Worm (Caenorhabditis elegans) whole organism, L1 larva: ENCODE measurements around the gene C03F11.2.
A peak's percentile ranks its signal among the peaks of the same experiment; 100 is the strongest.

Experiments
- C16A3.4 ChIP-seq: fragments of 150-350 bp; optimal IDR thresholded peaks from 2 replicates; lab custom pipeline; 2014; ENCODE audit warnings: missing biosample characterization, missing genetic modification characterization
- C34B4.2 ChIP-seq: sonication (generic microtip); optimal IDR thresholded peaks from 2 replicates; lab custom pipeline; 2017; ENCODE audit warnings: mild to moderate bottlenecking, missing genetic modification characterization, missing compliant biosample characterization
- F16B12.6 ChIP-seq: fragments of 150-350 bp; optimal IDR thresholded peaks from 2 replicates; lab custom pipeline; 2014; ENCODE audit warnings: missing biosample characterization, missing genetic modification characterization
- Y116A8C.19 ChIP-seq: sonication (generic microtip); optimal IDR thresholded peaks from 2 replicates; lab custom pipeline; 2016; ENCODE audit warnings: missing compliant biosample characterization, missing genetic modification characterization, borderline replicate concordance
- aha-1 ChIP-seq: fragments of 150-350 bp; optimal IDR thresholded peaks from 2 replicates; lab custom pipeline; 2014; ENCODE audit warnings: missing biosample characterization, missing genetic modification characterization
- alr-1 ChIP-seq: fragments of 200-800 bp; sonication (Bioruptor generic); optimal IDR thresholded peaks from 2 replicates; lab custom pipeline; 2018; ENCODE audit warnings: borderline replicate concordance, mild to moderate bottlenecking, missing genetic modification characterization, missing compliant biosample characterization
- ama-1 ChIP-seq: fragments of 150-350 bp; optimal IDR thresholded peaks from 2 replicates; lab custom pipeline; 2014
- blmp-1 ChIP-seq: fragments of 150-350 bp; optimal IDR thresholded peaks from 2 replicates; lab custom pipeline; 2014; ENCODE audit warnings: missing biosample characterization, missing genetic modification characterization
- ceh-8 ChIP-seq: fragments of 200-800 bp; sonication (Bioruptor generic); optimal IDR thresholded peaks from 2 replicates; lab custom pipeline; 2018; ENCODE audit warnings: mild to moderate bottlenecking, missing genetic modification characterization, moderate library complexity, missing compliant biosample characterization
- ces-1 ChIP-seq: fragments of 150-350 bp; optimal IDR thresholded peaks from 2 replicates; lab custom pipeline; 2014; ENCODE audit warnings: missing biosample characterization, missing genetic modification reagents, missing genetic modification characterization
- dsc-1 ChIP-seq: sonication (generic microtip); optimal IDR thresholded peaks from 2 replicates; lab custom pipeline; 2016; ENCODE audit warnings: mild to moderate bottlenecking, missing genetic modification characterization, missing compliant biosample characterization
- efl-3 ChIP-seq: fragments of 200-800 bp; sonication (Bioruptor generic); optimal IDR thresholded peaks from 2 replicates; lab custom pipeline; 2018; ENCODE audit warnings: mild to moderate bottlenecking, missing genetic modification characterization, missing compliant biosample characterization
- egl-13 ChIP-seq: sonication (generic microtip); optimal IDR thresholded peaks from 2 replicates; lab custom pipeline; 2016; ENCODE audit warnings: missing genotype, missing genetic modification reagents, missing genetic modification characterization, missing compliant biosample characterization
- egl-27 ChIP-seq, 2 experiments: fragments of 150-350 bp in 1 of 2; sonication (generic microtip); optimal IDR thresholded peaks; 3 replicates each; lab custom pipeline; 2017 to 2018; ENCODE audit warnings: missing biosample characterization in 2 of 2, missing genetic modification characterization in 2 of 2, missing genetic modification reagents in 2 of 2
- ets-5 ChIP-seq: fragments of 200-800 bp; sonication (Bioruptor generic); IDR thresholded peaks from 2 replicates; pipeline ENCODE4 v1.3.6; 2022; ENCODE audit warnings: missing genetic modification characterization, missing compliant biosample characterization
- fkh-8 ChIP-seq: sonication (generic microtip); optimal IDR thresholded peaks from 2 replicates; lab custom pipeline; 2016; ENCODE audit warnings: mild to moderate bottlenecking, missing genetic modification characterization, missing compliant biosample characterization
- grh-1 ChIP-seq: fragments of 200-800 bp; sonication (Bioruptor generic); IDR thresholded peaks from 2 replicates; pipeline ENCODE4 v1.3.6; 2022; ENCODE audit warnings: missing genetic modification reagents, missing genetic modification characterization, missing compliant biosample characterization
- hlh-4 ChIP-seq: sonication (generic microtip); optimal IDR thresholded peaks from 2 replicates; lab custom pipeline; 2016; ENCODE audit warnings: mild to moderate bottlenecking, missing genetic modification characterization, missing compliant biosample characterization
- jun-1 ChIP-seq: fragments of 150-350 bp; optimal IDR thresholded peaks from 2 replicates; lab custom pipeline; 2014; ENCODE audit warnings: missing biosample characterization, missing genetic modification reagents, missing genetic modification characterization
- lin-13 ChIP-seq: fragments of 150-350 bp; optimal IDR thresholded peaks from 2 replicates; lab custom pipeline; 2014; ENCODE audit warnings: missing biosample characterization, missing genetic modification reagents, missing genetic modification characterization
- lin-14 ChIP-seq: fragments of 200-800 bp; sonication (Bioruptor generic); optimal IDR thresholded peaks from 2 replicates; lab custom pipeline; 2018; ENCODE audit warnings: mild to moderate bottlenecking, missing genetic modification characterization, moderate library complexity, missing compliant biosample characterization
- lir-3 ChIP-seq: sonication (generic microtip); optimal IDR thresholded peaks from 2 replicates; lab custom pipeline; 2016; ENCODE audit warnings: mild to moderate bottlenecking, missing genetic modification characterization, moderate library complexity, missing compliant biosample characterization; ENCODE audit not compliant: poor library complexity
- lsy-2 ChIP-seq, 2 experiments: fragments of 150-350 bp; optimal IDR thresholded peaks; 2 replicates each; lab custom pipeline; 2014; ENCODE audit warnings: missing biosample characterization in 2 of 2, missing genetic modification characterization in 2 of 2
- nhr-11 ChIP-seq: fragments of 150-350 bp; optimal IDR thresholded peaks from 2 replicates; lab custom pipeline; 2014; ENCODE audit warnings: missing biosample characterization, missing genetic modification characterization
- nhr-12 ChIP-seq: sonication (generic microtip); optimal IDR thresholded peaks from 2 replicates; lab custom pipeline; 2017; ENCODE audit warnings: missing biosample characterization, missing genetic modification characterization
- nhr-76 ChIP-seq: sonication (generic microtip); optimal IDR thresholded peaks from 2 replicates; lab custom pipeline; 2017; ENCODE audit warnings: missing biosample characterization, missing genetic modification characterization
- nhr-77 ChIP-seq: fragments of 150-350 bp; optimal IDR thresholded peaks from 2 replicates; lab custom pipeline; 2014; ENCODE audit warnings: missing biosample characterization, missing genetic modification characterization
- nhr-85 ChIP-seq: sonication (generic microtip); peaks from one replicate; lab custom pipeline; 2016; ENCODE audit warnings: missing genetic modification characterization, inconsistent platforms, missing compliant biosample characterization
- nhr-90 ChIP-seq: sonication (generic microtip); optimal IDR thresholded peaks from 2 replicates; lab custom pipeline; 2016; ENCODE audit warnings: mild to moderate bottlenecking, missing genetic modification characterization, missing compliant biosample characterization; ENCODE audit not compliant: poor library complexity
- pqm-1 ChIP-seq: sonication (generic microtip); optimal IDR thresholded peaks from 3 replicates; lab custom pipeline; 2017; ENCODE audit warnings: missing biosample characterization, missing genetic modification characterization
- skn-1 ChIP-seq: fragments of 150-350 bp; optimal IDR thresholded peaks from 2 replicates; lab custom pipeline; 2014; ENCODE audit warnings: missing biosample characterization, missing genetic modification characterization
- snpc-4 ChIP-seq: fragments of 150-350 bp; optimal IDR thresholded peaks from 2 replicates; lab custom pipeline; 2014; ENCODE audit warnings: missing biosample characterization, missing genetic modification characterization
- sox-4 ChIP-seq: sonication (generic microtip); optimal IDR thresholded peaks from 2 replicates; lab custom pipeline; 2016; ENCODE audit warnings: missing genetic modification characterization, missing compliant biosample characterization
- sptf-1 ChIP-seq: fragments of 150-350 bp; optimal IDR thresholded peaks from 2 replicates; lab custom pipeline; 2014; ENCODE audit warnings: missing biosample characterization, missing genetic modification characterization
- sup-37 ChIP-seq: fragments of 200-800 bp; sonication (Bioruptor generic); optimal IDR thresholded peaks from 2 replicates; lab custom pipeline; 2018; ENCODE audit warnings: mild to moderate bottlenecking, missing genetic modification characterization, missing compliant biosample characterization
- tbx-2 ChIP-seq: sonication (generic microtip); optimal IDR thresholded peaks from 2 replicates; lab custom pipeline; 2016; ENCODE audit warnings: missing genetic modification characterization, missing compliant biosample characterization
- unc-98 ChIP-seq: fragments of 200-800 bp; sonication (Bioruptor generic); IDR thresholded peaks from 2 replicates; pipeline ENCODE4 v1.3.6; 2022; ENCODE audit warnings: missing genetic modification characterization, missing compliant biosample characterization
- zag-1 ChIP-seq: fragments of 150-350 bp; optimal IDR thresholded peaks from 2 replicates; lab custom pipeline; 2014; ENCODE audit warnings: missing biosample characterization, missing genetic modification characterization
- zip-4 ChIP-seq: fragments of 200-800 bp; sonication (Bioruptor generic); optimal IDR thresholded peaks from 2 replicates; lab custom pipeline; 2018; ENCODE audit warnings: mild to moderate bottlenecking, missing genetic modification characterization, moderate library complexity, missing compliant biosample characterization
- ztf-11 ChIP-seq, 2 experiments: sonication (generic microtip); optimal IDR thresholded peaks; 2 replicates each; lab custom pipeline; 2016 to 2017; ENCODE audit warnings: missing genetic modification characterization in 2 of 2, missing biosample characterization in 1 of 2, missing compliant biosample characterization in 1 of 2

C03F11.2 gene

ce11 chrX:5387629-5388028 is 9.6 kb downstream of the C03F11.2 start (continued):
- TF ChIP-seq sup-37 (GFP tag; lab: Kevin White, UChicago) (no peak), jun-1 (no peak), ceh-8 (GFP tag; lab: Kevin White, UChicago) (peak; percentile 49), efl-3 (GFP tag; lab: Kevin White, UChicago) (no peak), blmp-1 (no peak), fkh-8 (tag; lab: Kevin White, UChicago) (peak; percentile 88), snpc-4 (tag; lab: Kevin White, UChicago) (no peak), sox-4 (tag; lab: Kevin White, UChicago) (peak; percentile 38), zip-4 (GFP tag; lab: Kevin White, UChicago) (no peak)

- TF ChIP-seq nhr-76 (no peak), lir-3 (tag; lab: Kevin White, UChicago) (no peak), C34B4.2 (tag; lab: Kevin White, UChicago) (no peak), egl-13 (tag; lab: Kevin White, UChicago) (no peak), ztf-11 (tag; optimal IDR thresholded peaks at IDR 0.05; lab: Kevin White, UChicago) (no peak), lin-14 (GFP tag; lab: Kevin White, UChicago) (no peak), lin-13 (GFP tag; lab: Kevin White, UChicago) (no peak), unc-98 (GFP tag; lab: Robert Waterston, UW) (no peak), skn-1 (tag; lab: Kevin White, UChicago) (no peak), egl-27 (tag; optimal IDR thresholded peaks at IDR 0.05; lab: Kevin White, UChicago) (no peak), hlh-4 (no peak), aha-1 (no peak), ets-5 (no peak), lsy-2 (tag; optimal IDR thresholded peaks at IDR 0.05; lab: Kevin White, UChicago) (no peak)
Measured at ce11 chrX:5386558-5386957, 10.6 kb downstream of the C03F11.2 start, which contains the start of gene kcnl-3. kcnl-3 (plus strand) TSS chrX:5386858.

ce11 chrX:5382778-5383177 is 14.4 kb downstream of the C03F11.2 start:
- TF ChIP-seq nhr-11 (tag; lab: Kevin White, UChicago): no peak
- peak; percentile 84 for TF ChIP-seq dsc-1 (tag; lab: Kevin White, UChicago)

ce11 chrX:5377307-5377706 is 19.9 kb downstream of the C03F11.2 start, which contains the start of gene sek-5:
sek-5 (plus strand) TSS chrX:5377607.
- no peak for TF ChIP-seq sptf-1 (tag; lab: Kevin White, UChicago)
- TF ChIP-seq C34B4.2 (tag; lab: Kevin White, UChicago): no peak
- no peak for TF ChIP-seq nhr-12 (tag; lab: Kevin White, UChicago)
- TF ChIP-seq nhr-76: no peak
- TF ChIP-seq C16A3.4 (tag; lab: Kevin White, UChicago): no peak
- TF ChIP-seq zag-1 (tag; lab: Kevin White, UChicago): no peak
- no peak for TF ChIP-seq unc-98 (GFP tag; lab: Robert Waterston, UW)
- no peak for TF ChIP-seq ces-1 (GFP tag; lab: Kevin White, UChicago)
- TF ChIP-seq ama-1: no peak
- TF ChIP-seq pqm-1 (tag; lab: Kevin White, UChicago): no peak
- TF ChIP-seq nhr-85 (tag; lab: Kevin White, UChicago): no peak
- no peak for TF ChIP-seq nhr-77 (tag; lab: Kevin White, UChicago)
- no peak for TF ChIP-seq F16B12.6
- TF ChIP-seq nhr-90: no peak
- no peak for TF ChIP-seq tbx-2 (tag; lab: Kevin White, UChicago)
- TF ChIP-seq alr-1 (tag; lab: Kevin White, UChicago): no peak
- no peak for TF ChIP-seq sup-37 (GFP tag; lab: Kevin White, UChicago)
- no peak for TF ChIP-seq Y116A8C.19 (tag; lab: Kevin White, UChicago)
- no peak for TF ChIP-seq grh-1
